Worm (Caenorhabditis elegans) whole organism, late embryonic: Measurements from ENCODE around the gene obr-2.

ENCODE experiments used
- ama-1 ChIP-seq: fragments of 150-350 bp; optimal IDR thresholded peaks from 2 replicates; lab custom pipeline; 2014
- ceh-2 ChIP-seq: sonication (generic microtip); optimal IDR thresholded peaks from 2 replicates; lab custom pipeline; 2016; ENCODE audit warnings: missing genotype, missing genetic modification characterization, missing compliant biosample characterization
- ceh-22 ChIP-seq: sonication (generic microtip); optimal IDR thresholded peaks from 2 replicates; lab custom pipeline; 2017; ENCODE audit warnings: missing biosample characterization, missing genetic modification characterization
- ceh-24 ChIP-seq: sonication (generic microtip); optimal IDR thresholded peaks from 2 replicates; lab custom pipeline; 2016; ENCODE audit warnings: mild to moderate bottlenecking, missing genetic modification characterization, missing compliant biosample characterization
- ceh-9 ChIP-seq: sonication (generic microtip); optimal IDR thresholded peaks from 2 replicates; lab custom pipeline; 2016; ENCODE audit warnings: mild to moderate bottlenecking, missing genetic modification characterization, inconsistent platforms, missing compliant biosample characterization
- elt-2 ChIP-seq: sonication (generic microtip); optimal IDR thresholded peaks from 2 replicates; lab custom pipeline; 2016; ENCODE audit warnings: missing genetic modification reagents, missing genetic modification characterization, missing compliant biosample characterization
- nfya-1 ChIP-seq: sonication (generic microtip); optimal IDR thresholded peaks from 2 replicates; lab custom pipeline; 2017; ENCODE audit warnings: missing genetic modification characterization, mild to moderate bottlenecking, missing compliant biosample characterization, antibody characterized with exemption, moderate library complexity
- odd-2 ChIP-seq: sonication (generic microtip); optimal IDR thresholded peaks from 2 replicates; lab custom pipeline; 2017; ENCODE audit warnings: antibody characterized with exemption, mild to moderate bottlenecking, missing genetic modification characterization, missing compliant biosample characterization
- pax-1 ChIP-seq: fragments of 150-350 bp; optimal IDR thresholded peaks from 2 replicates; lab custom pipeline; 2014; ENCODE audit warnings: missing biosample characterization, missing genetic modification characterization
- pha-4 ChIP-seq: fragments of 150-350 bp; optimal IDR thresholded peaks from 2 replicates; lab custom pipeline; 2018; ENCODE audit warnings: missing biosample characterization, missing genetic modification reagents, missing genetic modification characterization
- rnt-1 ChIP-seq: sonication (generic microtip); optimal IDR thresholded peaks from 2 replicates; lab custom pipeline; 2016; ENCODE audit warnings: missing genetic modification characterization, missing compliant biosample characterization
- sox-2 ChIP-seq: fragments of 200-800 bp; sonication (Bioruptor generic); IDR thresholded peaks from 2 replicates; pipeline ENCODE4 v1.3.6; 2022; ENCODE audit warnings: missing genetic modification reagents, missing genetic modification characterization, missing compliant biosample characterization

- TF ChIP-seq ceh-9 (tag; lab: Kevin White, UChicago) (no peak), ama-1 (lab: Kevin White, UChicago) (no peak), pha-4 (tag; lab: Kevin White, UChicago) (no peak), ceh-2 (no peak), rnt-1 (tag; lab: Kevin White, UChicago) (no peak), ceh-22 (tag; lab: Kevin White, UChicago) (no peak), odd-2 (tag; lab: Kevin White, UChicago) (no peak), ceh-24 (tag; lab: Kevin White, UChicago) (no peak), nfya-1 (tag; lab: Kevin White, UChicago) (no peak), pax-1 (no peak), sox-2 (GFP tag; lab: Robert Waterston, UW) (no peak), elt-2 (tag; lab: Kevin White, UChicago) (no peak)
Measured at ce11 chrV:14971136-14971535, 42.9 kb downstream of the obr-2 start, which contains the start of gene nlp-59.
